Worm (Caenorhabditis elegans): ENCODE measurements around the gene F36H9.1.

DNA sequence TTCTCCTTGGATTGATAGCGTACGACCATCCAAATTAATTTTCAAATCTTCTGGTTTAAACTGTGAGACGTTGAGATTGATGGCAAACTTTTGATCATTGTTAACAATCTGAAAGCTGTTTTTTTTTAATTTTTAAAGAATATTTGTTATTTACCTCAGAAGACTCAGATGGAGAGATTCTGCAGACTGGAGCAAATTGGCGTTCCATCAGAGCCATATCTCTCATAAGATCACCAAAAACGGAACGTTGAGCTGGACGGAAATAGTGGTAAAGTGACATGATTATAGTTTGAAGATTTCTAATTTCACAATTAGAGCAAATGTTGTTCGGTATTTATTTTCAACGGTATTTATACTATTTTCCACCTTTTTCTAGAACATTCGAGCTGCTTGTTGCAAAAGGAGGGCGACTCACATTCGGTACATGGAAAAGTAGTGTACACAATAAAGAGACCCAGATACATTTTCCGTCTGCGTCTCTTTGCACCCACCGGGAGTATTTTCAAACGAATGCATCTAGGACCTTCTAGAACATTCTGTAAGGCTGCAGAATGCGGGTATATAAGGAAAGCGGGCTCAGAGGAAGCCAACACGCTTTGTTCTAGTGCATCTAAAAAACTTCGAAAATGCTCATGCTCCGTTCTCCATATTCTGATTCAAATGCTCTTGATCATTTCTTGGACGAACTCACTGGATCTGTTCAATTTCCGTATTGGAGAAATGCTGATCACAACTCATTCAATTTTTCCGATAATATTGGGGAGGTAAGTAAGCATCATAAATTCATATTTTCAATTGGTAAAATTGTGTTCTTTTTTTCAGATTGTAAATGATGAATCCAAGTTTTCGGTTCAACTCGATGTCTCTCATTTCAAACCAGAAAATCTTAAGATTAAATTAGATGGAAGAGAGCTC is 10.6 kb downstream of the F36H9.1 start, which contains the start of the genes hsp-16.2 and hsp-16.41:
- no peak for TF ChIP-seq mab-5 (tag; optimal IDR thresholded peaks at IDR 0.05)
- TF ChIP-seq ceh-82 (tag; optimal IDR thresholded peaks at IDR 0.05) = no peak
- TF ChIP-seq unc-62 (GFP tag; optimal IDR thresholded peaks at IDR 0.05) = no peak
- no peak for TF ChIP-seq aly-2 (tag; optimal IDR thresholded peaks at IDR 0.05)

Data from whole organism, L2 larva.